Worm (Caenorhabditis elegans): ENCODE data around the gene mdf-1.
A peak's percentile ranks its signal among the peaks of the same experiment; 100 is the strongest.

The mdf-1 gene

DNA sequence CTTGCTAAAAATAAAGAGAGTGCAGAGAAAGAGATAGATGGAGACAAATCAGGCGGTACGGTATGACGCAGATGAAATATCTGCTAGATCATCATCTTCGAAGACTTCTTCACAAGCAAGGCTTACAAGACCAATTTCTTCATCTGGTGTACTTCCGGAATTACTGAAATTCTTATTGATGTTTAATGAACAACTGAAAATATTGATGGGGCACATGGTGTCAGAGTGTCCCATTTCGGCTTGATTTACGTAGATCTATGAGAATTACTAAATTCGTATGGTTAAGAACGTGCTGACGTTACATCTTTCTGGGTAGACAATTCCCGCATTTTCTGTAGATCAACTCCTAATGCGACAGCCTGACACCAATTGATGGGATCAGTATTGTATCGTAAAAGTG, 12.6 kb upstream of the mdf-1 start:
- TF ChIP-seq dao-5 (tag; optimal IDR thresholded peaks at IDR 0.05) (no peak), W03F9.2 (tag; optimal IDR thresholded peaks at IDR 0.05) (no peak)

DNA sequence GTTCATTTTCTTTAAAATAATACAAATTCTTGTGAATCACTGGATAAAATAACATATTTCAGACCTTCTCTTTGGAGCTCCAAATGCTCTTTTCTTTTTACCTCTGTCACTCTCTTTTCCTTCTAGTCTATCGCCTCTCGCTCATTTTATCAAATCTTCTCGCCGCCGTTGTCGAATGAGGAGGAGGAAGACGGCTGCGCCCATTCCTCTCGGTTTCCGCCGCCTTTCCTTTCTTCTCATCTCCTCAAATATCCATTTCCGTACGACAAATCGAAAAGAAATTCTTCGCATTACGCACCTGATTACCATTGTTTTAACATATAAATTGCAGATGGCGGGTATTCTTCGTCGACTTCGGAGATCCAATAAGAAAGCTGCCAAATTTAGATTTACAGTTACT, 6.3 kb upstream of the mdf-1 start, which contains the start of gene ehbp-1:
Gene ehbp-1, plus strand, starts transcription at position 332 of the 400 bp plus-strand sequence.
- no peak for TF ChIP-seq W03F9.2 (tag; optimal IDR thresholded peaks at IDR 0.05)
- no peak for TF ChIP-seq him-1 (tag; optimal IDR thresholded peaks at IDR 0.05)
- TF ChIP-seq dao-5 (tag; optimal IDR thresholded peaks at IDR 0.05), result no peak

- TF ChIP-seq W03F9.2 (tag; optimal IDR thresholded peaks at IDR 0.05), result peak; percentile 65
- no peak for TF ChIP-seq dao-5 (tag; optimal IDR thresholded peaks at IDR 0.05)
- no peak for TF ChIP-seq him-1 (tag; optimal IDR thresholded peaks at IDR 0.05)
Measured at ce11 chrV:9549459-9549858, 5.4 kb upstream of the mdf-1 start, which contains the start of gene nstp-10. Gene nstp-10, minus strand, starts transcription at chrV:9549836.

DNA sequence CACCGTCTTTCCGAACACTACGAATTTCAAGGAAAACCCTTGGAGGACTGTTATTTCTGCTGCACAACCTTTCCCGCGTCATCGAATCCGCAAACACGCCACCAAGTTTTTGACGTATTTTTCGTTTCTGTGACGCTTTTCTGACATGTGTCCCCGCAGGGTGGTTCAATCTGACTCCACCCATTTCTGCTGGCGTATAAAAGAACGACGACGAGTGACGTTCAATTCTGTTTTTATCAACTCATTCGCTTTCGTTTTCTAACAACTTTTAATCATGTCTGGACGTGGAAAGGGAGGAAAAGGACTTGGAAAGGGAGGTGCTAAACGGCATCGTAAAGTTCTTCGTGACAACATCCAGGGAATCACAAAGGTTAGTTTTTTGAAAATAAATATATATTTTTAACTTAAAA, 2.8 kb upstream of the mdf-1 start, which contains the start of gene his-37:
Gene his-37, plus strand, starts transcription at position 246 of the 410 bp plus-strand sequence.
- peak; percentile 97 for TF ChIP-seq W03F9.2 (tag; optimal IDR thresholded peaks at IDR 0.05)
- TF ChIP-seq him-1 (tag; optimal IDR thresholded peaks at IDR 0.05), result peak; percentile 96
- peak; percentile 37 for TF ChIP-seq dao-5 (tag; optimal IDR thresholded peaks at IDR 0.05)

DNA sequence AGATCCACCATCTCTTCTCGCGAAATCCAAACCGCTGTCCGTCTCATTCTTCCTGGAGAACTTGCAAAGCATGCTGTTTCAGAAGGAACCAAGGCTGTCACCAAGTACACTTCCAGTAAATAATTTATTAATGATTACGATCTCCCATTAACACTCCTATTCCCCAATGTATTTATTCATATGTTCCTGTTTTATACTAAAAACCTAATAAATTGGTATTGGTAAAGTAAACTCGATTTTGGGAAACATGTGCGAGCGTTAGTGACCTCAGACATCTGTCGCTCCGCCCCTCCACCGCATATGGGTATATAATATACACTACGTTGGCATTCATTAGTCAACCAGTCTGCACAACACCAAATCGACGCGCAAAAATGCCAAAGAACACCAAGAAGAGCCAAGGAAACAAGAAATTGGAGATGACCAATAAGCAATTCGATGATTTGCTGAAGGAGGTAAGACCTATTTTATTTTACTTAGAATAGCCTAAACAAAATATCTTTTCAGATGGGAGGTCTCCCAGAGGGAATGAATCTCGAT, 2.1 kb upstream of the mdf-1 start, which contains the start of gene C50F4.6:
Gene C50F4.6, plus strand, starts transcription at position 51 of the 540 bp plus-strand sequence.
- no peak for TF ChIP-seq dao-5 (tag; optimal IDR thresholded peaks at IDR 0.05)
- TF ChIP-seq him-1 (tag; optimal IDR thresholded peaks at IDR 0.05), result no peak
- no peak for TF ChIP-seq W03F9.2 (tag; optimal IDR thresholded peaks at IDR 0.05)

- TF ChIP-seq dao-5 (tag; optimal IDR thresholded peaks at IDR 0.05) (no peak), him-1 (tag; optimal IDR thresholded peaks at IDR 0.05) (no peak), W03F9.2 (tag; optimal IDR thresholded peaks at IDR 0.05) (no peak)
Measured at ce11 chrV:9545238-9545709, 1.2 kb upstream of the mdf-1 start, which contains the start of the genes his-35 and his-41. Gene his-35, minus strand, starts transcription at chrV:9545288. Gene his-41, plus strand, starts transcription at chrV:9545536.

DNA sequence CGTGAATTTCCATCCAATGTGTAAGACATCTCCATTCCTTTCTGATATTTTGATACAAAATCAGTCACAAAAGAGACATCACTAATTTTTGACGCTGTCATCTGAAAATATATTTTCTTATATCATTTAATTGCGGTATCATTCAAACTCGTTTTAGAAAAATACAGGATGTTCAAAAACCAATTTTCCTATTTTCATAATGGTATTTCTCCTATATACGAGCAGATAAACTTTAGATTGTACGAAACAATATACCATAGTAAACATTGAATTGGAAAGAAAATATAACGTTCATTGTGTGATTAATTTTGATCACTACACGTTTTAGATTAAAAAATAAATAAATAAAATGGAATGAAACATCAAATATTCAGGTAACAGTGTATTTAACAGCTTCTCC, 2.5 kb downstream of the mdf-1 start, which contains the start of gene C50F4.16:
Gene C50F4.16, minus strand, starts transcription at position 101 of the 400 bp plus-strand sequence.
- no peak for TF ChIP-seq W03F9.2 (tag; optimal IDR thresholded peaks at IDR 0.05)
- TF ChIP-seq him-1 (tag; optimal IDR thresholded peaks at IDR 0.05), result no peak
- TF ChIP-seq dao-5 (tag; optimal IDR thresholded peaks at IDR 0.05), result no peak

DNA sequence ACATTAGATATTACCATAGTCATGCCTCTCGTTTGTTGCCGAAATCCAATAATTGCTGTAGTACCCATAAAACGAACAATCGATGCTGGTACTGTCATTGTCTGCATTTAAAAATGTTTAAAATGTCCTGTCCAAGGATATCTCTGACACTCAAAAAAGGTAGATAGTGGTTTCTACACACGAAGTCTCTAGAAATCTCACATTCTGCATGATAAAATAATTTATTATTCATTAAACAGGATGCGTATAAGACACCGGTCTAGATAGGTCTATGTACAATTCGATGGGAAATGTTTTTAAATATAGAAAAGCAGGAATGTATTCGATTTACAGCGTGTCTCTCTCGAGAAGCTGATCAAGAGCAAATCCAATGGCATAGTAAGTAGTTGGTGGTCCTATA, 4.4 kb downstream of the mdf-1 start, which contains the start of gene C50F4.12:
Gene C50F4.12, minus strand, starts transcription at position 101 of the 400 bp plus-strand sequence.
- TF ChIP-seq dao-5 (tag; optimal IDR thresholded peaks at IDR 0.05), result no peak
- TF ChIP-seq him-1 (tag; optimal IDR thresholded peaks at IDR 0.05), result no peak
- no peak for TF ChIP-seq W03F9.2 (tag; optimal IDR thresholded peaks at IDR 0.05)

- TF ChIP-seq him-1 (tag; optimal IDR thresholded peaks at IDR 0.05) (peak; percentile 2), dao-5 (tag; optimal IDR thresholded peaks at IDR 0.05) (no peak)
Measured at ce11 chrV:9536505-9536904, 7.5 kb downstream of the mdf-1 start, which contains the start of gene C50F4.4. Gene C50F4.4, plus strand, starts transcription at chrV:9536771.

ce11 chrV:9534621-9535020, 9.4 kb downstream of the mdf-1 start, which contains the start of gene tag-329:
Gene tag-329, plus strand, starts transcription at chrV:9534921.
- no peak for TF ChIP-seq him-1 (tag; optimal IDR thresholded peaks at IDR 0.05)
- TF ChIP-seq W03F9.2 (tag; optimal IDR thresholded peaks at IDR 0.05), result no peak
- TF ChIP-seq dao-5 (tag; optimal IDR thresholded peaks at IDR 0.05), result no peak

DNA sequence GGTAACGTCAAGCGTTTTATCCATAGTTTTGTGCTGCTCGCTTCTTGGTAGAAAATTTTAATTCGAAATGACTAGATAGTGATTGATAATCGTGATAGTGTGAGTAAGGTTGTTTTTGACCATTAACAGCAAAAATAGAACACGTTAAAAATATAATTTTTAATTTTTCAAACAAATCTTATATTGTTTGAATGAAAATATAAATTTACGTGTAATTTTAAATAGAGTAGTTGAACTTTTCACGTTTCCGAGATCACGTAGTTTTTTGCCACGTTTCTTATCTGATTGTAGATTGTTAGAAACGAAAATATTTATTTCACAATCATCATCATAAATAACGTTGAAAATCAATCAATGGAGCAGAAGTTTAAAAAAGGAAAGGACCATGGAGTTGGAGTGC, 12.5 kb downstream of the mdf-1 start, which contains the start of the genes C50F4.10 and pfk-1.2:
Gene C50F4.10, minus strand, starts transcription at position 101 of the 400 bp plus-strand sequence.
Gene pfk-1.2, plus strand, starts transcription at position 325 of the 400 bp plus-strand sequence.
- TF ChIP-seq W03F9.2 (tag; optimal IDR thresholded peaks at IDR 0.05) (no peak), him-1 (tag; optimal IDR thresholded peaks at IDR 0.05) (no peak), dao-5 (tag; optimal IDR thresholded peaks at IDR 0.05) (no peak)

DNA sequence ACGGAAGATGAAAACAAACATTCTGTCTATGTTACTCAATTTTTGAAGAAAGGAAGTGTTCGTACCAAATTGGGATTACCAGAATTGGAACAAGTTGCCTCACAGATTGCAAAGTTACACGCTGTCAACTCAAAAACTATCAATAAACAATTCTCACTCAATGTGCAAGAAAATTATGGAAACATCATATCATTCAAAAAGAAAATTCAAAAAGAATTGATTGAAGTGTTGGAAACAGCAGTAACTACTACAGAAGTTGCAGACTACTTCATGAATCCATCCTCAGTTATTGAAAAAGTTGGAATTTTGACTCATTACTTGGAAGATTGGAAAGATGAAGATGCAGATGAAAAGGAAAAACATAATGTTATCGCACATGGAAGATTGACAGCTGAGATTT, 16.0 kb downstream of the mdf-1 start:
- TF ChIP-seq W03F9.2 (tag; optimal IDR thresholded peaks at IDR 0.05) (no peak), him-1 (tag; optimal IDR thresholded peaks at IDR 0.05) (no peak), dao-5 (tag; optimal IDR thresholded peaks at IDR 0.05) (no peak)

DNA sequence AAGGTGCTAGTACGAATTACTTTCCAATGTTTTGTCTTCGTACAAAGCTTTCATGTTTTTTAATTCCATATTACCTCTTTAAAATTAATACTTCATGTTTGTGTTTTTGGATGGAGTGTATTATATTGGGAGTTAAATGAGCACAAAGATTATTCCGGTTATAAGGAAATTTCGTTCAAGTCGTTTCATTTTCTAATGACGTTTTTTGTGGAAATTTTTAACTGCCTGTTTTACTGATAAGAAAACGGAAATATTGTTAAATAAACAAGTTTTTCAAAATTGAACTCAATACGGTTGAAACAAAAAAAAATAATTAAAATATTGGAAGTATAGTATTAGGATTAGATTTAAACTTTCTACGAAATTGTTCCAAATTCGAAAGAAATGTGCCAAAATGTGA, 16.7 kb downstream of the mdf-1 start:
- TF ChIP-seq dao-5 (tag; optimal IDR thresholded peaks at IDR 0.05) (no peak), W03F9.2 (tag; optimal IDR thresholded peaks at IDR 0.05) (no peak), him-1 (tag; optimal IDR thresholded peaks at IDR 0.05) (no peak)

ce11 chrV:9526470-9526869, 17.6 kb downstream of the mdf-1 start, which contains the start of gene C50F4.1:
Gene C50F4.1, plus strand, starts transcription at chrV:9526793.
- TF ChIP-seq dao-5 (tag; optimal IDR thresholded peaks at IDR 0.05), result no peak
- TF ChIP-seq him-1 (tag; optimal IDR thresholded peaks at IDR 0.05), result no peak
